Worm (Caenorhabditis elegans): ENCODE data around the gene qui-1.

DNA sequence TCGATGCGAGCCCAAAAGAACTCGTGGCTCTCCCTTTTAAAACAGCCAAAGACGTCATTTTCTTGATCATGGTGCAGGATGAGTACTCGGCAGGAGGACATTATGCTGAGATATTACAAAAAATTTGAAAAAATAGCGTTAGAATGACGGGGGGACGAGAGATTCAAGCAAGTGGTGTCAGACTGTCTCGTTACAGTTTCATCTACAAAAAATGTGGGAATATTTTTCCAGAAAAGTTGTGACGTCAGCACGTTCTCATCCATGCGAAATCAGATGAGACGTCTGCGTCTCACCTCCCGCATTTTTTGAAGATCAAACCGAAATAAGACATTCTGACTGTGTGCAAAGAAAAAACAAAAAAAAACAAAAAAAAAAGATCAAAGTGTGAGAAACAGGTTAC lies 21.5 kb upstream of the qui-1 start, which contains the start of gene rsd-2:
- TF ChIP-seq scrt-1 (GFP tag; IDR thresholded peaks at IDR 0.05) (no peak), ama-1 (optimal IDR thresholded peaks at IDR 0.05) (no peak), B0310.2 (tag; optimal IDR thresholded peaks at IDR 0.05) (no peak), ets-7 (tag; optimal IDR thresholded peaks at IDR 0.05) (no peak), flt-1 (GFP tag; IDR thresholded peaks at IDR 0.05) (no peak), hmbx-1 (tag; optimal IDR thresholded peaks at IDR 0.05) (no peak), F13C5.2 (tag; optimal IDR thresholded peaks at IDR 0.05) (no peak), ceh-36 (tag; optimal IDR thresholded peaks at IDR 0.05) (no peak), pes-1 (GFP tag; IDR thresholded peaks at IDR 0.05) (no peak), ceh-13 (GFP tag; optimal IDR thresholded peaks at IDR 0.05) (no peak)
